Worm (Caenorhabditis elegans): ENCODE data around the gene T16G1.9.

DNA sequence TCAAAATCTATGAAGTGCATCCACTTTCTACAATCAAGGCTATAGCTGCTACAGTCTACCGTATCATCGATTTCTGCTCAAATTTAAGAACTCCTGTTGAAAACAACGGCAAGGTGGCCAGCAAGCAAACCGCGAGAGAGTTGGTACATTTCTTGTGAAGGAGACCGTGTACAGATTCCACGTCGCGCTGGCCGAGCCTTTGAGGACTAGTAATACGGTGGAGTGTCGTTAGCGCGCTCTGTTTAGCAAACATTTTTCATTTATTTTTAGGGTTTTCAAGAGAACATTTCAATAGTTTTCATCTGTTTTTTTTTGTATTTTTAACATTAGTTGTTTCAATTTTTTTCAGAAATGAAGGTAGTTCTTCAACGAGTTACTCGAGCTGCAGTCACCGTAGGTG, 1.6 kb upstream of the T16G1.9 start, which contains the start of gene pqn-68:
- TF ChIP-seq ceh-27 (GFP tag; optimal IDR thresholded peaks at IDR 0.05) (no peak), F55B11.4 (tag; optimal IDR thresholded peaks at IDR 0.05; ENCODE audit: borderline replicate concordance, insufficient read depth) (no peak), F10E7.11 (tag; optimal IDR thresholded peaks at IDR 0.05) (no peak), pha-4 (tag; optimal IDR thresholded peaks at IDR 0.05) (no peak), lin-35 (GFP tag; optimal IDR thresholded peaks at IDR 0.05) (no peak), gei-17 (GFP tag; optimal IDR thresholded peaks at IDR 0.05) (no peak), ama-1 (optimal IDR thresholded peaks at IDR 0.05) (no peak), ama-1 (GFP tag; optimal IDR thresholded peaks at IDR 0.05) (no peak), snpc-4 (GFP tag; optimal IDR thresholded peaks at IDR 0.05) (no peak), snpc-4 (tag; optimal IDR thresholded peaks at IDR 0.05) (no peak), him-1 (tag; optimal IDR thresholded peaks at IDR 0.05) (no peak), nfya-1 (tag; optimal IDR thresholded peaks at IDR 0.05; ENCODE audit: borderline replicate concordance, insufficient read depth) (no peak), madf-6 (GFP tag; IDR thresholded peaks at IDR 0.05) (no peak), C06A6.2 (GFP tag; conservative IDR thresholded peaks at IDR 0.05) (no peak)

Measured in whole organism, young adult.